Worm (Caenorhabditis elegans) whole organism, mixed stage, embryonic: ENCODE results near the gene M110.8.
A peak's percentile ranks its signal among the peaks of the same experiment; 100 is the strongest.

Experiments used
- blmp-1 ChIP-seq: fragments of 150-350 bp; optimal IDR thresholded peaks from 2 replicates; lab custom pipeline; 2014; ENCODE audit warnings: missing biosample characterization, missing genetic modification characterization
- ceh-39 ChIP-seq: fragments of 150-350 bp; optimal IDR thresholded peaks from 2 replicates; lab custom pipeline; 2014; ENCODE audit warnings: missing biosample characterization, missing genetic modification characterization
- ceh-43 ChIP-seq: fragments of 200-800 bp; sonication (Bioruptor generic); optimal IDR thresholded peaks from 2 replicates; lab custom pipeline; 2018; ENCODE audit warnings: mild to moderate bottlenecking, missing genetic modification characterization, moderate library complexity, missing compliant biosample characterization
- ces-1 ChIP-seq: fragments of 150-350 bp; optimal IDR thresholded peaks from 2 replicates; lab custom pipeline; 2014; ENCODE audit warnings: missing biosample characterization, missing genetic modification reagents, missing genetic modification characterization
- cnd-1 ChIP-seq: fragments of 200-800 bp; sonication (Bioruptor generic); optimal IDR thresholded peaks from 2 replicates; lab custom pipeline; 2018; ENCODE audit warnings: mild to moderate bottlenecking, missing genetic modification characterization, missing compliant biosample characterization
- drap-1 ChIP-seq: fragments of 200-800 bp; sonication (Bioruptor generic); optimal IDR thresholded peaks from 3 replicates; lab custom pipeline; 2018; ENCODE audit warnings: mild to moderate bottlenecking, missing genetic modification characterization, missing compliant biosample characterization
- flh-1 ChIP-seq: fragments of 200-800 bp; sonication (Bioruptor generic); optimal IDR thresholded peaks from 2 replicates; lab custom pipeline; 2018; ENCODE audit warnings: mild to moderate bottlenecking, missing genetic modification characterization, moderate library complexity, missing compliant biosample characterization
- ham-2 ChIP-seq: fragments of 200-800 bp; sonication (Bioruptor generic); optimal IDR thresholded peaks from 2 replicates; lab custom pipeline; 2018; ENCODE audit warnings: mild to moderate bottlenecking, missing genetic modification characterization, missing compliant biosample characterization
- lin-13 ChIP-seq: fragments of 150-350 bp; optimal IDR thresholded peaks from 2 replicates; lab custom pipeline; 2014; ENCODE audit warnings: missing biosample characterization, missing genetic modification characterization
- lsy-2 ChIP-seq: fragments of 150-350 bp; optimal IDR thresholded peaks from 2 replicates; lab custom pipeline; 2014; ENCODE audit warnings: missing biosample characterization, missing genetic modification characterization
- mab-5 ChIP-seq: fragments of 150-350 bp; optimal IDR thresholded peaks from 2 replicates; lab custom pipeline; 2014; ENCODE audit warnings: missing biosample characterization, missing genetic modification characterization
- mep-1 ChIP-seq: fragments of 150-350 bp; optimal IDR thresholded peaks from 2 replicates; lab custom pipeline; 2017; ENCODE audit warnings: missing biosample characterization, missing genetic modification reagents, missing genetic modification characterization, inconsistent platforms
- mls-2 ChIP-seq: sonication (generic microtip); optimal IDR thresholded peaks from 2 replicates; lab custom pipeline; 2016; ENCODE audit warnings: mild to moderate bottlenecking, missing genetic modification characterization, moderate library complexity, missing compliant biosample characterization
- nhr-12 ChIP-seq: fragments of 150-350 bp; optimal IDR thresholded peaks from 2 replicates; lab custom pipeline; 2014; ENCODE audit warnings: missing biosample characterization, missing genetic modification characterization
- nhr-237 ChIP-seq: fragments of 150-350 bp; optimal IDR thresholded peaks from 2 replicates; lab custom pipeline; 2014; ENCODE audit warnings: missing biosample characterization, missing genetic modification characterization
- nhr-28 ChIP-seq: fragments of 150-350 bp; optimal IDR thresholded peaks from 2 replicates; lab custom pipeline; 2014; ENCODE audit warnings: missing biosample characterization, missing genetic modification characterization
- pha-4 ChIP-seq: fragments of 150-350 bp; optimal IDR thresholded peaks from 2 replicates; lab custom pipeline; 2018; ENCODE audit warnings: missing biosample characterization, missing genetic modification reagents, missing genetic modification characterization
- sptf-1 ChIP-seq: sonication (generic microtip); optimal IDR thresholded peaks from 2 replicates; lab custom pipeline; 2017; ENCODE audit warnings: mild to moderate bottlenecking, missing genetic modification characterization, moderate library complexity, missing compliant biosample characterization
- tbx-8 ChIP-seq: fragments of 200-800 bp; sonication (Bioruptor generic); optimal IDR thresholded peaks from 2 replicates; lab custom pipeline; 2018; ENCODE audit warnings: mild to moderate bottlenecking, missing genetic modification characterization, moderate library complexity, missing compliant biosample characterization
- unc-62 ChIP-seq: fragments of 150-350 bp; optimal IDR thresholded peaks from 2 replicates; lab custom pipeline; 2014; ENCODE audit warnings: missing biosample characterization, missing genetic modification reagents, missing genetic modification characterization
- zip-8 ChIP-seq: fragments of 150-350 bp; optimal IDR thresholded peaks from 2 replicates; lab custom pipeline; 2014; ENCODE audit warnings: missing biosample characterization, missing genetic modification characterization
- ztf-11 ChIP-seq: fragments of 150-350 bp; optimal IDR thresholded peaks from 2 replicates; lab custom pipeline; 2014; ENCODE audit warnings: missing biosample characterization, missing genetic modification characterization

The M110.8 gene

ce11 chrII:8173449-8173848 lies 35.9 kb downstream of the M110.8 start, which contains the start of the genes decr-1.3 and T05C12.1:
Gene decr-1.3, minus strand, starts transcription at chrII:8173549.
Gene T05C12.1, plus strand, starts transcription at chrII:8173680.
- TF ChIP-seq mab-5 = no peak
- no peak for TF ChIP-seq blmp-1 (tag; lab: Kevin White, UChicago)
- no peak for TF ChIP-seq nhr-12 (tag; lab: Kevin White, UChicago)
- no peak for TF ChIP-seq zip-8 (tag; lab: Kevin White, UChicago)

- TF ChIP-seq drap-1 (GFP tag; lab: Kevin White, UChicago) (no peak), pha-4 (no peak), tbx-8 (no peak), ham-2 (GFP tag; lab: Kevin White, UChicago) (no peak), mls-2 (tag; lab: Kevin White, UChicago) (no peak), ztf-11 (tag; lab: Kevin White, UChicago) (no peak), nhr-28 (no peak), unc-62 (GFP tag; lab: Kevin White, UChicago) (no peak)
- TF ChIP-seq, all 35 proteins: peak for 0
Measured at ce11 chrII:8170374-8170773, 39.0 kb downstream of the M110.8 start, which contains the start of gene T05C12.11. Gene T05C12.11, minus strand, starts transcription at chrII:8170474.

- TF ChIP-seq ceh-39 (tag; lab: Kevin White, UChicago) (no peak), flh-1 (GFP tag; lab: Kevin White, UChicago) (no peak)
Measured at ce11 chrII:8169283-8169682, 40.1 kb downstream of the M110.8 start, which contains the start of gene T05C12.15. Gene T05C12.15, plus strand, starts transcription at chrII:8169583.

- no peak for TF ChIP-seq sptf-1 (tag; lab: Kevin White, UChicago)
- TF ChIP-seq lsy-2 (tag; lab: Kevin White, UChicago) = peak; percentile 71
- peak; percentile 68 for TF ChIP-seq ham-2 (GFP tag; lab: Kevin White, UChicago)
- peak; percentile 97 for TF ChIP-seq ces-1 (GFP tag; lab: Kevin White, UChicago)
Measured at ce11 chrII:8162120-8162648, 47.2 kb downstream of the M110.8 start, which contains the start of the genes emb-27 and rrf-3. Gene emb-27, minus strand, starts transcription at chrII:8162170. Gene rrf-3, plus strand, starts transcription at chrII:8162465.

- TF ChIP-seq mls-2 (tag; lab: Kevin White, UChicago) = no peak
- TF ChIP-seq lsy-2 (tag; lab: Kevin White, UChicago) = no peak
- TF ChIP-seq tbx-8 = no peak
- no peak for TF ChIP-seq ceh-43
- no peak for TF ChIP-seq ces-1 (GFP tag; lab: Kevin White, UChicago)
- no peak for TF ChIP-seq ham-2 (GFP tag; lab: Kevin White, UChicago)
- TF ChIP-seq pha-4 = no peak
- TF ChIP-seq, all 35 proteins: peak for 0
Measured at ce11 chrII:8160916-8161315, 48.5 kb downstream of the M110.8 start.

ce11 chrII:8157991-8158390 lies 51.4 kb downstream of the M110.8 start, which contains the start of gene pch-2:
Gene pch-2, plus strand, starts transcription at chrII:8158349.
- TF ChIP-seq cnd-1 (tag; lab: Kevin White, UChicago) = no peak
- peak; percentile 87 for TF ChIP-seq lsy-2 (tag; lab: Kevin White, UChicago)
- TF ChIP-seq nhr-237 (tag; lab: Kevin White, UChicago) = peak; percentile 9
- TF ChIP-seq lin-13 (tag; lab: Kevin White, UChicago) = peak; percentile 28
- peak; percentile 1 for TF ChIP-seq ces-1 (GFP tag; lab: Kevin White, UChicago)
- peak; percentile 35 for TF ChIP-seq mep-1
